Worm (Caenorhabditis elegans) whole organism, L4 larva: Measurements from ENCODE around the gene F38C2.4.

Source experiments
- F37D6.2 ChIP-seq: sonication (generic microtip); optimal IDR thresholded peaks from 2 replicates; lab custom pipeline; 2016; ENCODE audit warnings: mild to moderate bottlenecking, missing genetic modification characterization, missing compliant biosample characterization
- Y48G9A.11 ChIP-seq: fragments of 200-800 bp; sonication (Bioruptor generic); IDR thresholded peaks from 2 replicates; pipeline ENCODE4 v1.3.6; 2022; ENCODE audit warnings: missing genetic modification reagents, missing genetic modification characterization, missing compliant biosample characterization
- Y75B8A.6 ChIP-seq: fragments of 200-800 bp; sonication (Bioruptor generic); IDR thresholded peaks from 2 replicates; pipeline ENCODE4 v1.3.6; 2022; ENCODE audit warnings: missing genetic modification reagents, missing genetic modification characterization, missing compliant biosample characterization
- aha-1 ChIP-seq: fragments of 150-350 bp; peaks from one replicate; lab custom pipeline; 2014; ENCODE audit warnings: missing biosample characterization, missing genetic modification characterization
- ceh-44 ChIP-seq: fragments of 200-800 bp; sonication (Bioruptor generic); IDR thresholded peaks from 2 replicates; pipeline ENCODE4 v1.3.6; 2022; ENCODE audit warnings: missing genetic modification reagents, missing genetic modification characterization, missing compliant biosample characterization
- ceh-62 ChIP-seq: sonication (generic microtip); optimal IDR thresholded peaks from 2 replicates; lab custom pipeline; 2017; ENCODE audit warnings: missing biosample characterization, missing genetic modification characterization
- daf-12 ChIP-seq: fragments of 150-350 bp; optimal IDR thresholded peaks from 2 replicates; lab custom pipeline; 2014; ENCODE audit warnings: missing biosample characterization, missing genetic modification reagents, missing genetic modification characterization
- dmd-9 ChIP-seq: fragments of 200-800 bp; sonication (Bioruptor generic); IDR thresholded peaks from 2 replicates; pipeline ENCODE4 v1.3.6; 2022; ENCODE audit warnings: missing genetic modification reagents, missing genetic modification characterization, missing compliant biosample characterization
- duxl-1 ChIP-seq: sonication (generic microtip); optimal IDR thresholded peaks from 2 replicates; lab custom pipeline; 2016; ENCODE audit warnings: mild to moderate bottlenecking, missing genetic modification characterization, moderate library complexity, missing compliant biosample characterization; ENCODE audit not compliant: poor library complexity
- egl-27 ChIP-seq: sonication (generic microtip); optimal IDR thresholded peaks from 3 replicates; lab custom pipeline; 2017; ENCODE audit warnings: missing biosample characterization, missing genetic modification reagents, missing genetic modification characterization
- lim-7 ChIP-seq: fragments of 200-800 bp; sonication (Bioruptor generic); IDR thresholded peaks from 2 replicates; pipeline ENCODE4 v1.3.6; 2022; ENCODE audit warnings: missing genetic modification characterization, missing compliant biosample characterization
- lin-38 ChIP-seq: fragments of 200-800 bp; sonication (Bioruptor generic); IDR thresholded peaks from 2 replicates; pipeline ENCODE4 v1.3.6; 2022; ENCODE audit warnings: missing genetic modification reagents, missing genetic modification characterization, missing compliant biosample characterization
- nhr-102 ChIP-seq: sonication (generic microtip); optimal IDR thresholded peaks from 2 replicates; lab custom pipeline; 2016; ENCODE audit warnings: mild to moderate bottlenecking, missing genetic modification characterization, moderate library complexity, missing compliant biosample characterization
- nhr-76 ChIP-seq: fragments of 150-350 bp; optimal IDR thresholded peaks from 2 replicates; lab custom pipeline; 2014; ENCODE audit warnings: missing biosample characterization, missing genetic modification characterization
- snpc-1.2 ChIP-seq: fragments of 200-800 bp; sonication (Bioruptor generic); IDR thresholded peaks from 2 replicates; pipeline ENCODE4 v1.3.6; 2022; ENCODE audit warnings: missing genetic modification reagents, missing genetic modification characterization, missing compliant biosample characterization

The F38C2.4 gene

DNA sequence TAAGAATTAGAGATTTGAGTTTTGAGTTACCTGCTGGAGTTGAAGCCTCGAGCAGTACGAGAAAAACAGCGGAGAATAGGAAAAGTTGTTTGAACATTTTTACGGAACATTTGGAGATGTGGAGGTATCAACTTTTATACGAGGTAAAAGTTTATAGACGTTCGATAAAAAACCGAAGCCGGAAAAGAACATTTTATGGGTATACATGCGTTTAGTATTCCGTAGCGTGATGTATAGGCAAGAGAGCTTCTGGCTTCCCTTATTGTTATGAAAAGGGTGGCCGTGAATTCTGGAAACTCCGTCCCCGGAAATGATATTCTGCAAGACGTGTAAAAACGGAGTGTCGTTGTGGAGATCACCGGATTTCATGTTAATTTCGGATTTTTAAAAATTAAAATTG, 49.4 kb downstream of the F38C2.4 start, which contains the start of gene K03D3.5:
Gene K03D3.5, minus strand, starts transcription at position 101 of the 400 bp plus-strand sequence.
- TF ChIP-seq nhr-76 (tag; lab: Kevin White, UChicago) (no peak), Y48G9A.11 (no peak), lim-7 (GFP tag; lab: Robert Waterston, UW) (no peak), egl-27 (tag; lab: Kevin White, UChicago) (no peak)

DNA sequence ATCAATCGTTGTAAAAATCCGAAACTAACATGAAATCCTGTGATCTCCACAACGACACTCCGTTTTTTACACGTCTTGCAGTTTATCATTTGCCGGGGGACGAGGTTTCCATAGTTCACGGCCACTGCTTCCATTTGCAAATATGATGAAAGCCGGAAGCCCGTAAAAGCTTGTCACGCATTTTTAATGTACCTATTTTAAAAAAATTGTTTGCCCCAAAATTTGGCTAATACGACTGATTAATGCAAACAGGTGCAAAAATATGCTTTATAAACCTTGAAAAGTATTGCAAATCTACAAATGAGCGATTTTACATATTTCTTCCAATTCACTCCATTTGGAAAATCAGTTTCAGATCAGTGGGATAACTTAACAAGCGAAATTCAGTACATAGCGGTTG, 49.8 kb downstream of the F38C2.4 start, which contains the start of gene srz-61:
Gene srz-61, plus strand, starts transcription at position 301 of the 400 bp plus-strand sequence.
- no peak for TF ChIP-seq aha-1
- TF ChIP-seq duxl-1 (tag; lab: Kevin White, UChicago), result no peak
- no peak for TF ChIP-seq daf-12 (tag; lab: Kevin White, UChicago)
- no peak for TF ChIP-seq lin-38 (GFP tag; lab: Robert Waterston, UW)
- TF ChIP-seq dmd-9 (GFP tag; lab: Robert Waterston, UW), result no peak
- TF ChIP-seq ceh-62 (tag; lab: Kevin White, UChicago), result no peak
- no peak for TF ChIP-seq Y75B8A.6
- no peak for TF ChIP-seq nhr-76 (tag; lab: Kevin White, UChicago)
- TF ChIP-seq snpc-1.2 (GFP tag; lab: Robert Waterston, UW), result no peak
- TF ChIP-seq ceh-44 (GFP tag; lab: Robert Waterston, UW), result no peak
- no peak for TF ChIP-seq F37D6.2 (tag; lab: Kevin White, UChicago)
- no peak for TF ChIP-seq nhr-102 (tag; lab: Kevin White, UChicago)
- TF ChIP-seq, all 104 proteins: peak for 0
